Fruit fly (Drosophila melanogaster) whole organism, embryonic: ENCODE data around the gene CIA30.

Experiments used
- Adf1 ChIP-seq: fragments of 200-800 bp; sonication (Bioruptor generic); IDR thresholded peaks from 2 replicates; pipeline ENCODE4 v1.3.6; 2022; ENCODE audit warnings: missing biosample characterization, missing genetic modification characterization
- Asciz ChIP-seq: fragments of 200-800 bp; sonication (Bioruptor generic); optimal IDR thresholded peaks from 2 replicates; lab custom pipeline; 2017; ENCODE audit warnings: missing biosample characterization, mild to moderate bottlenecking, missing genetic modification characterization, missing genetic modification reagents
- B-H1 ChIP-seq: fragments of 200-800 bp; sonication (Bioruptor generic); IDR thresholded peaks from 3 replicates; pipeline ENCODE4 v1.3.6; 2022; ENCODE audit warnings: missing biosample characterization, missing genetic modification characterization
- CG14667 ChIP-seq: fragments of 200-800 bp; sonication (Bioruptor generic); IDR thresholded peaks from 2 replicates; pipeline ENCODE4 v1.3.6; 2022; ENCODE audit warnings: missing biosample characterization, missing genetic modification characterization
- CG15479 ChIP-seq: fragments of 200-800 bp; sonication (Bioruptor generic); optimal IDR thresholded peaks from 3 replicates; lab custom pipeline; 2019; ENCODE audit warnings: missing biosample characterization, mild to moderate bottlenecking, missing genetic modification characterization, moderate library complexity
- CG2199 ChIP-seq: fragments of 200-800 bp; sonication (Bioruptor generic); IDR thresholded peaks from 3 replicates; pipeline ENCODE4 v1.3.6; 2022; ENCODE audit warnings: missing biosample characterization, missing genetic modification characterization
- CG32767 ChIP-seq: fragments of 200-800 bp; sonication (Bioruptor generic); IDR thresholded peaks from 2 replicates; pipeline ENCODE4 v1.3.6; 2022; ENCODE audit warnings: missing biosample characterization, missing genetic modification characterization
- CG34224 ChIP-seq: fragments of 200-800 bp; sonication (Bioruptor generic); IDR thresholded peaks from 3 replicates; pipeline ENCODE4 v1.3.6; 2022; ENCODE audit warnings: missing biosample characterization, missing genetic modification characterization; ENCODE audit not compliant: partially characterized antibody
- CG4424 ChIP-seq: fragments of 200-800 bp; sonication (Bioruptor generic); optimal IDR thresholded peaks from 3 replicates; lab custom pipeline; 2016; ENCODE audit warnings: missing biosample characterization, missing genetic modification characterization
- CG6791 ChIP-seq: fragments of 200-800 bp; sonication (Bioruptor generic); IDR thresholded peaks from 3 replicates; pipeline ENCODE4 v1.3.6; 2022; ENCODE audit warnings: missing biosample characterization, missing genetic modification characterization; ENCODE audit not compliant: partially characterized antibody
- CG7372 ChIP-seq: fragments of 200-800 bp; sonication (Bioruptor generic); IDR thresholded peaks from 2 replicates; pipeline ENCODE4 v1.3.6; 2022; ENCODE audit warnings: missing biosample characterization, missing genetic modification characterization
- CG8478 ChIP-seq: fragments of >200 bp; optimal IDR thresholded peaks from 2 replicates; lab custom pipeline; 2018
- CG9437 ChIP-seq: fragments of 200-800 bp; sonication (Bioruptor generic); optimal IDR thresholded peaks from 2 replicates; lab custom pipeline; 2018; ENCODE audit warnings: missing biosample characterization, mild to moderate bottlenecking, missing genetic modification characterization
- CG9817 ChIP-seq: fragments of 200-800 bp; sonication (Bioruptor generic); optimal IDR thresholded peaks from 2 replicates; lab custom pipeline; 2018; ENCODE audit warnings: missing biosample characterization, mild to moderate bottlenecking, missing genetic modification characterization, moderate library complexity
- Deaf1 ChIP-seq: fragments of 200-800 bp; optimal IDR thresholded peaks from 3 replicates; lab custom pipeline; 2019; ENCODE audit warnings: missing biosample characterization, mild to moderate bottlenecking, missing genetic modification characterization, moderate library complexity
- Dll ChIP-seq: fragments of 200-800 bp; sonication (Bioruptor generic); IDR thresholded peaks from 4 replicates; pipeline ENCODE4 v1.3.6; 2022; ENCODE audit warnings: missing biosample characterization, missing genetic modification characterization; ENCODE audit not compliant: partially characterized antibody
- GATAe ChIP-seq: fragments of 200-800 bp; sonication (Bioruptor generic); conservative IDR thresholded peaks from 2 replicates; pipeline ENCODE4 v1.3.6; 2022; ENCODE audit warnings: missing biosample characterization, missing genetic modification characterization
- Hr39 ChIP-seq: fragments of >200 bp; optimal IDR thresholded peaks from 2 replicates; lab custom pipeline; 2017
- Med ChIP-seq: fragments of 200-800 bp; sonication (Bioruptor generic); peaks from one replicate; lab custom pipeline; 2016; ENCODE audit warnings: missing biosample characterization, missing genetic modification characterization, mild to moderate bottlenecking, inconsistent platforms, moderate library complexity
- NC2β ChIP-seq: fragments of 200-800 bp; sonication (Bioruptor generic); optimal IDR thresholded peaks from 2 replicates; lab custom pipeline; 2016; ENCODE audit warnings: missing biosample characterization, missing genetic modification characterization
- Nf-YB ChIP-seq: fragments of 200-800 bp; sonication (Bioruptor generic); optimal IDR thresholded peaks from 3 replicates; lab custom pipeline; 2019; ENCODE audit warnings: missing biosample characterization, mild to moderate bottlenecking, missing genetic modification characterization, moderate library complexity
- Nf-YC ChIP-seq: fragments of 200-800 bp; optimal IDR thresholded peaks from 3 replicates; lab custom pipeline; 2019; ENCODE audit warnings: missing biosample characterization, mild to moderate bottlenecking, missing genetic modification characterization, moderate library complexity
- Pdp1 ChIP-seq, 2 experiments: fragments of 200-800 bp; sonication (Bioruptor generic); optimal IDR thresholded peaks; 3 replicates each; lab custom pipeline; 2016; ENCODE audit warnings: missing biosample characterization in 2 of 2, missing genetic modification characterization in 2 of 2, mild to moderate bottlenecking in 1 of 2, moderate library complexity in 1 of 2
- Trl ChIP-seq, 3 experiments: fragments of >200 bp in 2 of 3; fragments of 200-800 bp in 1 of 3; sonication (Bioruptor generic) in 1 of 3; optimal IDR thresholded peaks; 2 replicates in 1 of 3; 3 replicates in 2 of 3; lab custom pipeline; 2016 to 2017; ENCODE audit warnings: missing biosample characterization in 1 of 3, missing genetic modification characterization in 1 of 3
- Usf ChIP-seq: fragments of 200-800 bp; sonication (Bioruptor generic); optimal IDR thresholded peaks from 2 replicates; lab custom pipeline; 2017; ENCODE audit warnings: missing genotype, missing biosample characterization, missing genetic modification characterization
- br ChIP-seq: fragments of >200 bp; optimal IDR thresholded peaks from 2 replicates; lab custom pipeline; 2017
- cg ChIP-seq: fragments of 200-800 bp; sonication (Bioruptor generic); optimal IDR thresholded peaks from 3 replicates; lab custom pipeline; 2019; ENCODE audit warnings: missing biosample characterization, mild to moderate bottlenecking, missing genetic modification characterization, moderate library complexity
- chinmo ChIP-seq: fragments of 200-800 bp; sonication (Bioruptor generic); IDR thresholded peaks from 4 replicates; pipeline ENCODE4 v1.3.6; 2022; ENCODE audit warnings: missing biosample characterization, missing genetic modification characterization; ENCODE audit not compliant: partially characterized antibody
- da ChIP-seq: fragments of 200-800 bp; sonication (Bioruptor generic); optimal IDR thresholded peaks from 2 replicates; lab custom pipeline; 2016; ENCODE audit warnings: missing biosample characterization, missing genetic modification characterization
- dati ChIP-seq: fragments of 200-800 bp; sonication (Bioruptor generic); IDR thresholded peaks from 2 replicates; pipeline ENCODE4 v1.3.6; 2022; ENCODE audit warnings: missing biosample characterization, missing genetic modification characterization
- dmrt99B ChIP-seq: fragments of 200-800 bp; sonication (Bioruptor generic); optimal IDR thresholded peaks from 2 replicates; lab custom pipeline; 2018; ENCODE audit warnings: missing biosample characterization, mild to moderate bottlenecking, missing genetic modification characterization, moderate library complexity
- fd102C ChIP-seq: fragments of 200-800 bp; sonication (Bioruptor generic); optimal IDR thresholded peaks from 2 replicates; lab custom pipeline; 2018; ENCODE audit warnings: missing biosample characterization, mild to moderate bottlenecking, missing genetic modification characterization, moderate library complexity
- ftz-f1 ChIP-seq: fragments of 200-800 bp; sonication (Bioruptor generic); optimal IDR thresholded peaks from 2 replicates; lab custom pipeline; 2016; ENCODE audit warnings: missing biosample characterization, missing genetic modification characterization
- grau ChIP-seq: fragments of 200-800 bp; optimal IDR thresholded peaks from 3 replicates; lab custom pipeline; 2019; ENCODE audit warnings: missing biosample characterization, mild to moderate bottlenecking, missing genetic modification characterization, moderate library complexity
- hbn ChIP-seq: fragments of 200-800 bp; sonication (Bioruptor generic); IDR thresholded peaks from 2 replicates; pipeline ENCODE4 v1.3.6; 2022; ENCODE audit warnings: missing biosample characterization, missing genetic modification characterization; ENCODE audit not compliant: partially characterized antibody
- mirr ChIP-seq: fragments of 200-800 bp; sonication (Bioruptor generic); optimal IDR thresholded peaks from 3 replicates; lab custom pipeline; 2018; ENCODE audit warnings: missing biosample characterization, mild to moderate bottlenecking, missing genetic modification characterization
- repo ChIP-seq: fragments of 200-800 bp; sonication (Bioruptor generic); optimal IDR thresholded peaks from 2 replicates; lab custom pipeline; 2016; ENCODE audit warnings: missing biosample characterization, missing genetic modification characterization
- schlank ChIP-seq: fragments of 200-800 bp; sonication (Bioruptor generic); optimal IDR thresholded peaks from 2 replicates; lab custom pipeline; 2018; ENCODE audit warnings: missing biosample characterization, mild to moderate bottlenecking, missing genetic modification characterization
- seq ChIP-seq: fragments of 200-800 bp; sonication (Bioruptor generic); IDR thresholded peaks from 2 replicates; pipeline ENCODE4 v1.3.6; 2022; ENCODE audit warnings: missing biosample characterization, missing genetic modification characterization
- stc ChIP-seq: fragments of 200-800 bp; sonication (Bioruptor generic); IDR thresholded peaks from 2 replicates; pipeline ENCODE4 v1.3.6; 2022; ENCODE audit warnings: missing biosample characterization, missing genetic modification characterization
- wor ChIP-seq: fragments of 200-800 bp; sonication (Bioruptor generic); IDR thresholded peaks from 2 replicates; pipeline ENCODE4 v1.3.6; 2022; ENCODE audit warnings: missing biosample characterization, missing genetic modification characterization
- yki ChIP-seq: fragments of >200 bp; optimal IDR thresholded peaks from 3 replicates; lab custom pipeline; 2018

The CIA30 gene

DNA sequence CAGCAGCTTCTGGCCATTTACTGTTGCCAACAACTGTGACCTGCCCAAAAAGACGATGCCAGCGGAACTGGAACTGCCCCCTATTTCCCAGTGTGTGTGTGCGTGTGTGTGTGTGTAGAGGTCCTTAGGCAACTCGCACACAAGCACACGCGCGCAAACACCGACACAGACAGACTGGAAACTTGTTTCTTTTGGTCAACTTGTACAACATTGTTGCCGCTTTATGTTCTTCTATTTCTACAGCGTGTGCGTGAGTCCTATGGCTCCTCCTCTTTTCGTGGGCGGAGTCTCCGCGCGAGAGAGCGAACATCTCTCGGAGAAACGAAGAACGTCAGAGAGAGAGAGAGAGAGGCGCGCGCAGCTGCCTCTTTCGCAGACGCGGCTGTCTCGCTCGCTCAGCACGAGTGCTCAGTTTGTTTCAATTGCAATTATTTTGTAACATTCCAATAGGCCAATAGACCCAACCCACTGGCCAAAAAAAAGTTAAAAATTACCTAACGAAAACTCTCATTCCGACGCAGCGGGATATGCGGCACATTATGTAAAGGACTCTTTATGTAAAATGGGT is 45.7 kb upstream of the CIA30 start (continued):
- TF ChIP-seq Trl (optimal IDR thresholded peaks at IDR 0.05; lab: Kevin White, UChicago) (peak; percentile 67 to 87), Trl (GFP tag; optimal IDR thresholded peaks at IDR 0.05; lab: Kevin White, UChicago) (no peak), Nf-YC (peak; percentile 95), cg (GFP tag; lab: Kevin White, UChicago) (peak; percentile 78), CG8478 (peak; percentile 4), chinmo (0 out of 4 replicates have a peak, but pooled peaks have one; percentile 23), CG2199 (GFP tag; lab: Robert Waterston, UW) (no peak), CG4424 (GFP tag; lab: Kevin White, UChicago) (no peak), CG15479 (GFP tag; lab: Kevin White, UChicago) (peak; percentile 39), Adf1 (GFP tag; lab: Robert Waterston, UW) (peak; percentile 20; the same call in 1 of the 2 replicates), yki (lab: Kevin White, UChicago) (peak; percentile 69)

- TF ChIP-seq seq (peak; percentile 84; the same call in 1 of the 2 replicates), CG6791 (GFP tag; lab: Robert Waterston, UW) (0 out of 3 replicates have a peak, but pooled peaks have one; percentile 6), CG32767 (GFP tag; lab: Robert Waterston, UW) (0 out of 2 replicates have a peak, but pooled peaks have one; percentile 15), Dll (GFP tag; lab: Robert Waterston, UW) (peak; percentile 38; the same call in 1 of the 4 replicates), CG15479 (GFP tag; lab: Kevin White, UChicago) (peak; percentile 10), NC2β (no peak), GATAe (GFP tag; lab: Robert Waterston, UW) (no peak), Deaf1 (tag; lab: Kevin White, UChicago) (peak; percentile 10), CG7372 (peak; percentile 74), Hr39 (lab: Kevin White, UChicago) (no peak), CG34224 (GFP tag; lab: Robert Waterston, UW) (0 out of 3 replicates have a peak, but pooled peaks have one; percentile 22), Nf-YB (GFP tag; lab: Kevin White, UChicago) (peak; percentile 96), Nf-YC (peak; percentile 96), wor (no peak), cg (GFP tag; lab: Kevin White, UChicago) (peak; percentile 81), CG14667 (GFP tag; lab: Robert Waterston, UW) (no peak), CG9817 (no peak), hbn (GFP tag; lab: Robert Waterston, UW) (no peak), dmrt99B (peak; percentile 57), CG9437 (no peak), Pdp1 (GFP tag; optimal IDR thresholded peaks at IDR 0.05; lab: Kevin White, UChicago) (no peak), dati (GFP tag; lab: Robert Waterston, UW) (no peak), Trl (optimal IDR thresholded peaks at IDR 0.05; lab: Kevin White, UChicago) (peak in 1 of 2 experiments; percentile 24), Trl (GFP tag; optimal IDR thresholded peaks at IDR 0.05; lab: Kevin White, UChicago) (no peak), Med (GFP tag; lab: Kevin White, UChicago) (peak; percentile 5), stc (no peak), Adf1 (GFP tag; lab: Robert Waterston, UW) (peak; percentile 91), chinmo (0 out of 4 replicates have a peak, but pooled peaks have one; percentile 17), Usf (GFP tag; lab: Kevin White, UChicago) (no peak), grau (tag; lab: Kevin White, UChicago) (peak; percentile 6), B-H1 (no peak), ftz-f1 (GFP tag; lab: Kevin White, UChicago) (no peak)
Measured at dm6 chr3R:29692009-29692641, 44.6 kb upstream of the CIA30 start, which contains the start of gene dmrt99B. dmrt99B (plus strand) TSS chr3R:29692591.

dm6 chr3R:29695744-29696143 is 41.0 kb upstream of the CIA30 start:
- TF ChIP-seq br (lab: Kevin White, UChicago) (no peak), mirr (GFP tag; lab: Kevin White, UChicago) (no peak), repo (no peak), schlank (no peak), fd102C (no peak), CG4424 (GFP tag; lab: Kevin White, UChicago) (no peak), da (GFP tag; lab: Kevin White, UChicago) (no peak), Asciz (no peak)
- TF ChIP-seq, all 482 proteins: peak for 0
